Fruit fly (Drosophila melanogaster): Measurements from ENCODE around the gene Gtpx.

Gene Gtpx

DNA sequence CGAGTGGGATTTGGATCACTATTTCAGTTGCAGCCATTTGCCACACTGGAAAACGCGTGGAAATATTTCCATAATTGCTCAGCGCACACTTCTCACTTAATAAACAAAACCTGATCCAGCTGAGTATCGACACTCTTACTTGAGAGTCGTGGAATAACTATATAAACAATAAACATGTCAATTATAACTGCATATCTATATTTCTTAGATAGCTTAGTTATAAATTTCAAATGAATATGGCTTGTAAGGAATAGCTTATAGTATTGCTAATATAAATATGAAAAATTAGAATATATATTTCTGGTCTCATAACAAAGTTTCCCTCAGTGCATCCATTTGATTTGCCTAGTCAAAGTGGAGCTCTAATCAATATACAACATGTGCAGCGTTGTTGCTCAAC lies 42.8 kb upstream of the Gtpx start (continued):
- TF ChIP-seq CG34406 (GFP tag; optimal IDR thresholded peaks at IDR 0.05) (no peak), CG11294 (GFP tag; IDR thresholded peaks at IDR 0.05) (no peak), salr (GFP tag; optimal IDR thresholded peaks at IDR 0.05) (peak in 1 of 2 experiments; percentile 16), Ets96B (tag; optimal IDR thresholded peaks at IDR 0.05) (no peak), CG6854 (GFP tag; optimal IDR thresholded peaks at IDR 0.05) (no peak), Eip78C (GFP tag) (peak; percentile 43), fd59A (GFP tag; optimal IDR thresholded peaks at IDR 0.05) (no peak), Sox14 (GFP tag; optimal IDR thresholded peaks at IDR 0.05) (no peak), dac (GFP tag; optimal IDR thresholded peaks at IDR 0.05) (no peak), eg (GFP tag; IDR thresholded peaks at IDR 0.05) (peak; percentile 41; the same call in 1 of the 3 replicates), CG11902 (GFP tag; optimal IDR thresholded peaks at IDR 0.05) (no peak), CG6276 (GFP tag; optimal IDR thresholded peaks at IDR 0.05) (no peak), Sox102F (GFP tag; optimal IDR thresholded peaks at IDR 0.05) (no peak), CG10669 (GFP tag; optimal IDR thresholded peaks at IDR 0.05) (no peak), CG11762 (GFP tag; optimal IDR thresholded peaks at IDR 0.05; ENCODE audit: insufficient read depth) (no peak), CG3919 (GFP tag; optimal IDR thresholded peaks at IDR 0.05) (no peak), CG32006 (GFP tag; optimal IDR thresholded peaks at IDR 0.05) (peak; percentile 75), esn (GFP tag; optimal IDR thresholded peaks at IDR 0.05) (no peak), Smox (GFP tag; optimal IDR thresholded peaks at IDR 0.05) (no peak), cyc (GFP tag; optimal IDR thresholded peaks at IDR 0.05) (no peak), achi (GFP tag; optimal IDR thresholded peaks at IDR 0.05) (no peak), fkh (GFP tag; optimal IDR thresholded peaks at IDR 0.05) (no peak), CG31627 (GFP tag; optimal IDR thresholded peaks at IDR 0.05) (no peak), CG15336 (GFP tag; IDR thresholded peaks at IDR 0.05) (peak; percentile 73), CG16779 (tag; optimal IDR thresholded peaks at IDR 0.05) (no peak), CG6792 (GFP tag; optimal IDR thresholded peaks at IDR 0.05) (no peak), net (GFP tag; optimal IDR thresholded peaks at IDR 0.05) (no peak), ss (GFP tag; optimal IDR thresholded peaks at IDR 0.05) (no peak), CG7368 (GFP tag; optimal IDR thresholded peaks at IDR 0.05) (no peak), OdsH (GFP tag; optimal IDR thresholded peaks at IDR 0.05) (peak; percentile 23)

DNA sequence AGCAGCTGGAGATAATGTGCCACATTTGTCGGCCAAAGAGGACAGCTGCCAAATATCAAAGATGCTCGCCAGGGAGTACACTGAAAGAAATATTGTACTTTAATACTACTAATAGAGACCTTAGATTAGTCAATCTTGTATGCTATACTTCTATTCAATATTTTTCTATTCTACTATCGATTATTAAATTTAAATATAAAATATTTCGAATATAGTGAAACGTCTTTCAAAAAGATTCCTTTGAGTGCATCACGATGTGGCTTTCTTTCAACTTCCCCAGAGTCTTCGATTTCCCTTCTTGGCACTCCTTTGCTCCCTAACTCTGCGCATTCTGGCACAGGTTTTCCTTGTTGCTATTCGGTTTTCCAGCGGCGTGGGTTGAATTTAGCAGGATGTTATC lies 41.2 kb upstream of the Gtpx start:
- TF ChIP-seq Hr4 (GFP tag; optimal IDR thresholded peaks at IDR 0.05), result peak; percentile 22
- peak; percentile 52; the same call in 2 of the 3 replicates for TF ChIP-seq CG8119 (GFP tag; IDR thresholded peaks at IDR 0.05)
- peak; percentile 26 for TF ChIP-seq svp (GFP tag)
- TF ChIP-seq CG15336 (GFP tag; IDR thresholded peaks at IDR 0.05), result peak; percentile 41; the same call in 1 of the 2 replicates
- TF ChIP-seq CG32006 (GFP tag; optimal IDR thresholded peaks at IDR 0.05), result peak; percentile 52
- no peak for TF ChIP-seq OdsH (GFP tag; optimal IDR thresholded peaks at IDR 0.05)
- 0 out of 3 replicates have a peak, but pooled peaks have one; percentile 26 for TF ChIP-seq eg (GFP tag; IDR thresholded peaks at IDR 0.05)
- peak; percentile 10 for TF ChIP-seq CG3919 (GFP tag; optimal IDR thresholded peaks at IDR 0.05)
- no peak for TF ChIP-seq lz (GFP tag; optimal IDR thresholded peaks at IDR 0.05)
- TF ChIP-seq CG6276 (GFP tag; optimal IDR thresholded peaks at IDR 0.05), result peak; percentile 8
- peak; percentile 69 for TF ChIP-seq Eip78C (GFP tag)
- no peak for TF ChIP-seq CG3032 (tag; optimal IDR thresholded peaks at IDR 0.05)

DNA sequence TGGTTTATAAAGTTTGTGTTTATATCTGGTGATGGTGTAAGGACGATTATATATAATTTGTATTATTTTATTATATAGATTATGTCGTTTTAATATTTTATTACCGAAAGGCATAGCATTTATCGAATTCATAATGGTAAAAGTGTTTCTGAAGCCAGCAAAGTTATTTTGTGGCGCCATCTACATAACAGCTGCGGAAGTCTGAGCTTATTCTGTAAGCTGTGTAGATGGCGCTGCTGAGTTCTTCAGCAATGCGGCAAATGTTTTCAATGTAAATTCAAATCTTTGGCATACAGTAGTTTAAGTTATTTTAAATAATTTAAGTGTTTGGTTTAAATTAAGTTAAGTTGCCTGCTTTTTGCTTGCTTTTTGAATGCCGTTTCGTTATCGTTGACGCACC lies 37.7 kb upstream of the Gtpx start:
- peak; percentile 28 for TF ChIP-seq CG3919 (GFP tag; optimal IDR thresholded peaks at IDR 0.05)
- no peak for TF ChIP-seq OdsH (GFP tag; optimal IDR thresholded peaks at IDR 0.05)
- TF ChIP-seq CG7368 (GFP tag; optimal IDR thresholded peaks at IDR 0.05), result no peak
- TF ChIP-seq esn (GFP tag; optimal IDR thresholded peaks at IDR 0.05), result no peak
- TF ChIP-seq cyc (GFP tag; optimal IDR thresholded peaks at IDR 0.05), result peak; percentile 24
- TF ChIP-seq svp (GFP tag), result peak; percentile 5
- TF ChIP-seq Eip78C (GFP tag), result peak; percentile 48

DNA sequence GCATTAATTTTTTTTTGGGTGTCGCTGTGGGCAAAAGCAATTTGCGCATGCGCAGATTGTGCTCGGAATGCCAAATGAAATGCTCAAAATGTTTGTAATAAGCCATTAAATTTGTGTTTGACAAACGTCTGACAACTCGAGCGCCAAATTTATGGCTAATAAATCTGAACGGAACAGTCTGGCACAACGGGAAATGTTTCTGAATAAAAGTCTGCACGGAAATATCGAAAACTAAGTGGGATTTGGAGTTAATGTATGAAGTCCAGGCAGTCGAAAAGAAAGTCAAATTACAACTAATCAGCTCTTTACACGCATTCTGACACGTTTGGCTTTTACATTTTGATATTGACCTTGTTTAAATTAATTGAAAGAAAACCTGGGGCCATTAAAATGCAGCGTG lies 34.9 kb upstream of the Gtpx start, which contains the start of gene CG12009:
Gene CG12009 (plus strand): TSS at position 301 of the 400 bp plus-strand sequence.
- TF ChIP-seq fkh (GFP tag; optimal IDR thresholded peaks at IDR 0.05) (no peak), CG16779 (tag; optimal IDR thresholded peaks at IDR 0.05) (no peak), CG6163 (GFP tag; IDR thresholded peaks at IDR 0.05) (no peak), topi (GFP tag; optimal IDR thresholded peaks at IDR 0.05) (no peak), CG7368 (GFP tag; optimal IDR thresholded peaks at IDR 0.05) (no peak)
